Fruit fly (Drosophila melanogaster): ENCODE results near the gene RFeSP.

Gene RFeSP

DNA sequence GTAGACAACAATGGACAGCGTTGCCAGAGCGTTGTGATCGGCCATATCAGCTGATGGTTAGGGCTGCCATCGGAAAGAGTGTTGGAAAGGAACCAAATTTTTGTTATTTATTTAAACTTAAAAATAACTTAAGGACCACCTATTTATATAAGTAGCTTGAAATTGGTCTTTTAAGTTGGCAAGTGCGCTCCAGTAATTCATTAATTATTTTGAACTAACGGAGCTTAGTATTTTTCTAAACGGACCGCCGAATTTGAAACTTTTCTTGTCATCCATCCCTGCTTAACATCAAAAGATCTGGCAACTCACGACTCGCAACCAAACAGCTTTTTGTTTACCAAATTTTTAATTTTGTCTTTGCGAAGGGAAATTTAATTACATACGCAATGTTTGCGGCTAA is 2.8 kb downstream of the RFeSP start, which contains the start of the genes Rab3GAP1 and CG14352 (continued):
- TF ChIP-seq CG7987 (GFP tag; optimal IDR thresholded peaks at IDR 0.05), result peak; percentile 47
- peak; percentile 54 for TF ChIP-seq CG8281 (tag; optimal IDR thresholded peaks at IDR 0.05)
- TF ChIP-seq CG4424 (GFP tag; optimal IDR thresholded peaks at IDR 0.05), result peak; percentile 87
- TF ChIP-seq hkb (optimal IDR thresholded peaks at IDR 0.05), result peak; percentile 75
- peak; percentile 67; the same call in 1 of the 2 replicates for TF ChIP-seq hkb (GFP tag; IDR thresholded peaks at IDR 0.05)
- TF ChIP-seq Sox100B (GFP tag; optimal IDR thresholded peaks at IDR 0.05), result no peak
- TF ChIP-seq trem (tag; optimal IDR thresholded peaks at IDR 0.05), result peak; percentile 83
- TF ChIP-seq gsb-n (tag; optimal IDR thresholded peaks at IDR 0.05), result peak; percentile 65
- peak; percentile 81 for TF ChIP-seq CG15601 (tag; optimal IDR thresholded peaks at IDR 0.05)
- peak; percentile 46 for TF ChIP-seq org-1 (GFP tag; optimal IDR thresholded peaks at IDR 0.05)
- TF ChIP-seq ERR (GFP tag; optimal IDR thresholded peaks at IDR 0.05), result peak; percentile 81
- TF ChIP-seq CG15514 (GFP tag; optimal IDR thresholded peaks at IDR 0.05), result peak; percentile 80
- TF ChIP-seq slou (GFP tag; optimal IDR thresholded peaks at IDR 0.05), result peak; percentile 68
- TF ChIP-seq Trl (optimal IDR thresholded peaks at IDR 0.05), result peak in 1 of 2 experiments; percentile 3
- peak; percentile 87 for TF ChIP-seq Trl (GFP tag; optimal IDR thresholded peaks at IDR 0.05)
- peak; percentile 81 for TF ChIP-seq Nf-YC (tag; optimal IDR thresholded peaks at IDR 0.05)
- peak; percentile 94 for TF ChIP-seq nmo (GFP tag; optimal IDR thresholded peaks at IDR 0.05)
- TF ChIP-seq CG34376 (GFP tag; optimal IDR thresholded peaks at IDR 0.05), result peak; percentile 72
- TF ChIP-seq Side (GFP tag; optimal IDR thresholded peaks at IDR 0.05), result peak; percentile 76
- peak; percentile 76 for TF ChIP-seq H2.0 (GFP tag; IDR thresholded peaks at IDR 0.05)
- no peak for TF ChIP-seq usp (GFP tag; optimal IDR thresholded peaks at IDR 0.05)
- TF ChIP-seq CG1603 (tag; optimal IDR thresholded peaks at IDR 0.05), result peak; percentile 57
- peak; percentile 88 for TF ChIP-seq pnt (GFP tag; optimal IDR thresholded peaks at IDR 0.05)
- TF ChIP-seq caup (GFP tag; optimal IDR thresholded peaks at IDR 0.05; ENCODE audit: severe bottlenecking), result peak; percentile 81
- TF ChIP-seq pum (GFP tag; optimal IDR thresholded peaks at IDR 0.05), result peak; percentile 89
- TF ChIP-seq E2f1 (GFP tag; IDR thresholded peaks at IDR 0.05), result peak; percentile 81
- peak; percentile 67 for TF ChIP-seq da (GFP tag; optimal IDR thresholded peaks at IDR 0.05)
- TF ChIP-seq CG3838 (GFP tag; optimal IDR thresholded peaks at IDR 0.05), result peak; percentile 76
- peak; percentile 86 for TF ChIP-seq CG2678 (tag; optimal IDR thresholded peaks at IDR 0.05)
- TF ChIP-seq rib (GFP tag; IDR thresholded peaks at IDR 0.05), result peak; percentile 37; the same call in 1 of the 2 replicates
- TF ChIP-seq Elba2 (GFP tag; optimal IDR thresholded peaks at IDR 0.05), result peak; percentile 52
- peak; percentile 89 for TF ChIP-seq Ssrp (tag; optimal IDR thresholded peaks at IDR 0.05)
- peak; percentile 52; the same call in 1 of the 3 replicates for TF ChIP-seq H15 (GFP tag; IDR thresholded peaks at IDR 0.05)
- peak; percentile 77 for TF ChIP-seq CG17359 (tag; optimal IDR thresholded peaks at IDR 0.05)
- TF ChIP-seq esg (GFP tag; conservative IDR thresholded peaks at IDR 0.05), result peak; percentile 83
- TF ChIP-seq fu2 (GFP tag; optimal IDR thresholded peaks at IDR 0.05), result peak; percentile 91
- TF ChIP-seq HHEX (GFP tag; optimal IDR thresholded peaks at IDR 0.05), result peak; percentile 75
- TF ChIP-seq odd (GFP tag; optimal IDR thresholded peaks at IDR 0.05), result no peak
- TF ChIP-seq CG5953 (GFP tag; IDR thresholded peaks at IDR 0.05), result no peak
- TF ChIP-seq Dip3 (GFP tag; optimal IDR thresholded peaks at IDR 0.05), result peak; percentile 91
- peak; percentile 83 for TF ChIP-seq CG9727 (GFP tag; optimal IDR thresholded peaks at IDR 0.05)
- peak; percentile 87 for TF ChIP-seq CG2712 (tag; optimal IDR thresholded peaks at IDR 0.05)
- no peak for TF ChIP-seq zf30C (GFP tag; optimal IDR thresholded peaks at IDR 0.05)
- peak; percentile 73 for TF ChIP-seq CG13123 (GFP tag; optimal IDR thresholded peaks at IDR 0.05)
- TF ChIP-seq PHDP (tag; optimal IDR thresholded peaks at IDR 0.05), result peak; percentile 77
- no peak for TF ChIP-seq Kr (GFP tag; optimal IDR thresholded peaks at IDR 0.05)
- peak; percentile 87 for TF ChIP-seq Ptx1 (GFP tag; IDR thresholded peaks at IDR 0.05)
- no peak for TF ChIP-seq TFAM (GFP tag; optimal IDR thresholded peaks at IDR 0.05)
- peak; percentile 62; the same call in 2 of the 3 replicates for TF ChIP-seq jigr1 (GFP tag; IDR thresholded peaks at IDR 0.05)
- peak; percentile 81 for TF ChIP-seq otp (GFP tag; IDR thresholded peaks at IDR 0.05)
- TF ChIP-seq HLH3B (GFP tag; IDR thresholded peaks at IDR 0.05), result peak; percentile 75; the same call in 1 of the 2 replicates
- peak; percentile 90 for TF ChIP-seq CG8944 (GFP tag; optimal IDR thresholded peaks at IDR 0.05)

All from whole organism, embryonic.